Worm (Caenorhabditis elegans) whole organism, L3 larva: Measurements from ENCODE around the gene rpl-11.1.
"Not testable (repeated sequence)": the region's sequence is repeated elsewhere in the genome, so short reads cannot be mapped to it uniquely, and the experiment has no call there.

Experiments used
- R02D3.7 ChIP-seq: fragments of 150-350 bp; optimal IDR thresholded peaks from 2 replicates; lab custom pipeline; 2014; ENCODE audit warnings: missing biosample characterization, missing genetic modification characterization
- ZK546.5 ChIP-seq: sonication (generic microtip); optimal IDR thresholded peaks from 2 replicates; lab custom pipeline; 2017; ENCODE audit warnings: missing biosample characterization, missing genetic modification characterization
- aly-2 ChIP-seq: fragments of 150-350 bp; optimal IDR thresholded peaks from 2 replicates; lab custom pipeline; 2014; ENCODE audit warnings: missing biosample characterization, missing genetic modification characterization
- ceh-16 ChIP-seq: sonication (generic microtip); optimal IDR thresholded peaks from 2 replicates; lab custom pipeline; 2017; ENCODE audit warnings: missing biosample characterization, missing genetic modification characterization
- ceh-28 ChIP-seq: fragments of 150-350 bp; optimal IDR thresholded peaks from 2 replicates; lab custom pipeline; 2014; ENCODE audit warnings: missing biosample characterization, missing genetic modification reagents, missing genetic modification characterization
- egl-27 ChIP-seq: sonication (generic microtip); optimal IDR thresholded peaks from 4 replicates; lab custom pipeline; 2017; ENCODE audit warnings: missing biosample characterization, missing genetic modification reagents, missing genetic modification characterization
- jun-1 ChIP-seq: fragments of 150-350 bp; optimal IDR thresholded peaks from 2 replicates; lab custom pipeline; 2014; ENCODE audit warnings: missing biosample characterization, missing genetic modification reagents, missing genetic modification characterization
- lsy-12 ChIP-seq: sonication (generic microtip); optimal IDR thresholded peaks from 2 replicates; lab custom pipeline; 2016; ENCODE audit warnings: mild to moderate bottlenecking, missing genetic modification characterization, missing compliant biosample characterization
- nhr-11 ChIP-seq: fragments of 150-350 bp; optimal IDR thresholded peaks from 2 replicates; lab custom pipeline; 2014; ENCODE audit warnings: missing biosample characterization, missing genetic modification characterization
- pha-4 ChIP-seq: fragments of 150-350 bp; optimal IDR thresholded peaks from 2 replicates; lab custom pipeline; 2014; ENCODE audit warnings: missing biosample characterization, missing genetic modification reagents, missing genetic modification characterization
- pqm-1 ChIP-seq: fragments of 150-350 bp; optimal IDR thresholded peaks from 2 replicates; lab custom pipeline; 2017; ENCODE audit warnings: missing biosample characterization, missing genetic modification characterization, inconsistent platforms
- tbx-2 ChIP-seq: sonication (generic microtip); optimal IDR thresholded peaks from 2 replicates; lab custom pipeline; 2016; ENCODE audit warnings: mild to moderate bottlenecking, missing genetic modification characterization, missing compliant biosample characterization
- unc-39 ChIP-seq: sonication (generic microtip); optimal IDR thresholded peaks from 4 replicates; lab custom pipeline; 2017; ENCODE audit warnings: missing biosample characterization, missing genetic modification characterization

- not testable (repeated sequence) for TF ChIP-seq lsy-12; unc-39 (tag; lab: Kevin White, UChicago); jun-1; pha-4 (tag; lab: Kevin White, UChicago); pqm-1 (tag; lab: Kevin White, UChicago); egl-27 (tag; lab: Kevin White, UChicago); aly-2 (tag; lab: Kevin White, UChicago); ceh-16 (tag; lab: Kevin White, UChicago); R02D3.7 (tag; lab: Kevin White, UChicago); ceh-28 (tag; lab: Kevin White, UChicago); nhr-11 (tag; lab: Kevin White, UChicago); ZK546.5 (tag; lab: Kevin White, UChicago); tbx-2
Observed at ce11 chrV:3620608-3621007, 34.7 kb upstream of the rpl-11.1 start, which contains the start of gene srx-93.
